Fruit fly (Drosophila melanogaster) whole organism, prepupa: ENCODE results near the gene alpha-Man-Ib.

Experiments
- Blimp-1 ChIP-seq: fragments of 200-800 bp; sonication (Bioruptor generic); optimal IDR thresholded peaks from 3 replicates; lab custom pipeline; 2017; ENCODE audit warnings: missing biosample characterization, missing genetic modification characterization, mild to moderate bottlenecking, moderate library complexity, missing genetic modification reagents
- CG10631 ChIP-seq: fragments of 200-800 bp; sonication (Bioruptor generic); optimal IDR thresholded peaks from 2 replicates; lab custom pipeline; 2016; ENCODE audit warnings: missing biosample characterization, missing genetic modification characterization
- CG11294 ChIP-seq: fragments of 200-800 bp; sonication (Bioruptor generic); IDR thresholded peaks from 2 replicates; pipeline ENCODE4 v1.3.6; 2022; ENCODE audit warnings: missing biosample characterization, missing genetic modification characterization
- CG11762 ChIP-seq: fragments of 200-800 bp; sonication (Bioruptor generic); optimal IDR thresholded peaks from 3 replicates; lab custom pipeline; 2016; ENCODE audit warnings: missing biosample characterization, missing genetic modification characterization; ENCODE audit not compliant: insufficient read depth
- CG11902 ChIP-seq: fragments of 200-800 bp; sonication (Bioruptor generic); optimal IDR thresholded peaks from 3 replicates; lab custom pipeline; 2016; ENCODE audit warnings: missing biosample characterization, missing genetic modification characterization
- CG15336 ChIP-seq: fragments of 200-800 bp; sonication (Bioruptor generic); IDR thresholded peaks from 2 replicates; pipeline ENCODE4 v1.3.6; 2022; ENCODE audit warnings: missing biosample characterization, missing genetic modification characterization
- CG16779 ChIP-seq: fragments of 200-800 bp; sonication (Bioruptor generic); optimal IDR thresholded peaks from 3 replicates; lab custom pipeline; 2017; ENCODE audit warnings: missing biosample characterization, mild to moderate bottlenecking, missing genetic modification characterization
- CG3032 ChIP-seq: fragments of 200-800 bp; optimal IDR thresholded peaks from 2 replicates; lab custom pipeline; 2019; ENCODE audit warnings: missing biosample characterization, mild to moderate bottlenecking, missing genetic modification characterization, moderate library complexity
- CG32006 ChIP-seq: fragments of 200-800 bp; sonication (Bioruptor generic); optimal IDR thresholded peaks from 3 replicates; lab custom pipeline; 2017; ENCODE audit warnings: missing biosample characterization, mild to moderate bottlenecking, missing genetic modification characterization
- CG34406 ChIP-seq: fragments of 200-800 bp; sonication (Bioruptor generic); optimal IDR thresholded peaks from 3 replicates; lab custom pipeline; 2016; ENCODE audit warnings: missing biosample characterization, missing genetic modification characterization
- CG3919 ChIP-seq: fragments of 200-800 bp; sonication (Bioruptor generic); optimal IDR thresholded peaks from 3 replicates; lab custom pipeline; 2016; ENCODE audit warnings: missing biosample characterization, missing genetic modification characterization
- CG4318 ChIP-seq: fragments of 200-800 bp; sonication (Bioruptor generic); optimal IDR thresholded peaks from 3 replicates; lab custom pipeline; 2017; ENCODE audit warnings: missing biosample characterization, mild to moderate bottlenecking, missing genetic modification characterization
- CG6163 ChIP-seq: fragments of 200-800 bp; sonication (Bioruptor generic); IDR thresholded peaks from 3 replicates; pipeline ENCODE4 v1.3.6; 2022; ENCODE audit warnings: missing biosample characterization, missing genetic modification characterization
- CG6792 ChIP-seq: fragments of 200-800 bp; sonication (Bioruptor generic); optimal IDR thresholded peaks from 3 replicates; lab custom pipeline; 2016; ENCODE audit warnings: missing biosample characterization, missing genetic modification characterization
- CG6808 ChIP-seq: fragments of 200-800 bp; sonication (Bioruptor generic); optimal IDR thresholded peaks from 3 replicates; lab custom pipeline; 2017; ENCODE audit warnings: missing biosample characterization, missing genetic modification characterization, mild to moderate bottlenecking, moderate library complexity, missing genetic modification reagents
- CG6854 ChIP-seq: fragments of 200-800 bp; sonication (Bioruptor generic); optimal IDR thresholded peaks from 2 replicates; lab custom pipeline; 2017; ENCODE audit warnings: missing biosample characterization, mild to moderate bottlenecking, missing genetic modification characterization
- CG7368 ChIP-seq: fragments of 200-800 bp; sonication (Bioruptor generic); optimal IDR thresholded peaks from 3 replicates; lab custom pipeline; 2016; ENCODE audit warnings: missing biosample characterization, missing genetic modification characterization
- CG8319 ChIP-seq: fragments of 200-800 bp; sonication (Bioruptor generic); optimal IDR thresholded peaks from 3 replicates; lab custom pipeline; 2016; ENCODE audit warnings: missing biosample characterization, missing genetic modification characterization
- CG8632 ChIP-seq: fragments of 200-800 bp; sonication (Bioruptor generic); optimal IDR thresholded peaks from 3 replicates; lab custom pipeline; 2016; ENCODE audit warnings: missing biosample characterization, missing genetic modification characterization
- Eip75B ChIP-seq: fragments of 200-800 bp; sonication (Bioruptor generic); optimal IDR thresholded peaks from 3 replicates; lab custom pipeline; 2016; ENCODE audit warnings: missing biosample characterization, missing genetic modification characterization
- Eip78C ChIP-seq: fragments of 200-800 bp; sonication (Bioruptor generic); peaks from one replicate; lab custom pipeline; 2016; ENCODE audit warnings: missing biosample characterization, missing genetic modification characterization
- Eip93F ChIP-seq: fragments of 200-800 bp; sonication (Bioruptor generic); optimal IDR thresholded peaks from 2 replicates; lab custom pipeline; 2016; ENCODE audit warnings: missing biosample characterization, mild to moderate bottlenecking, missing genetic modification characterization
- Ets21C ChIP-seq: fragments of 200-800 bp; sonication (Bioruptor generic); optimal IDR thresholded peaks from 3 replicates; lab custom pipeline; 2016; ENCODE audit warnings: missing biosample characterization, missing genetic modification characterization
- Ets96B ChIP-seq: fragments of 200-800 bp; optimal IDR thresholded peaks from 2 replicates; lab custom pipeline; 2019; ENCODE audit warnings: missing biosample characterization, mild to moderate bottlenecking, missing genetic modification characterization, moderate library complexity
- Gug ChIP-seq: fragments of 200-800 bp; sonication (Bioruptor generic); IDR thresholded peaks from 2 replicates; pipeline ENCODE4 v1.3.6; 2022; ENCODE audit warnings: missing biosample characterization, missing genetic modification characterization
- Hr38 ChIP-seq: sonication (Bioruptor generic); optimal IDR thresholded peaks from 2 replicates; lab custom pipeline; 2016; ENCODE audit warnings: missing biosample characterization, missing genetic modification characterization
- Lpt ChIP-seq: fragments of 200-800 bp; sonication (Bioruptor generic); optimal IDR thresholded peaks from 3 replicates; lab custom pipeline; 2016; ENCODE audit warnings: missing biosample characterization, missing genetic modification characterization
- OdsH ChIP-seq: fragments of 200-800 bp; sonication (Bioruptor generic); optimal IDR thresholded peaks from 3 replicates; lab custom pipeline; 2016; ENCODE audit warnings: missing biosample characterization, missing genetic modification characterization
- Smox ChIP-seq: fragments of 200-800 bp; sonication (Bioruptor generic); optimal IDR thresholded peaks from 3 replicates; lab custom pipeline; 2016; ENCODE audit warnings: missing biosample characterization, missing genetic modification characterization
- Sox14 ChIP-seq: fragments of 200-800 bp; sonication (Bioruptor generic); optimal IDR thresholded peaks from 3 replicates; lab custom pipeline; 2016; ENCODE audit warnings: missing biosample characterization, missing genetic modification characterization
- Sox15 ChIP-seq: fragments of 200-800 bp; sonication (Bioruptor generic); optimal IDR thresholded peaks from 3 replicates; lab custom pipeline; 2016; ENCODE audit warnings: missing biosample characterization, missing genetic modification characterization
- achi ChIP-seq: fragments of 200-800 bp; sonication (Bioruptor generic); optimal IDR thresholded peaks from 3 replicates; lab custom pipeline; 2016; ENCODE audit warnings: missing biosample characterization, missing genetic modification characterization
- cyc ChIP-seq: fragments of 200-800 bp; sonication (Bioruptor generic); optimal IDR thresholded peaks from 3 replicates; lab custom pipeline; 2016; ENCODE audit warnings: missing biosample characterization, missing genetic modification characterization
- dac ChIP-seq: fragments of 200-800 bp; sonication (Bioruptor generic); optimal IDR thresholded peaks from 2 replicates; lab custom pipeline; 2017; ENCODE audit warnings: missing biosample characterization, mild to moderate bottlenecking, missing genetic modification characterization
- dsx ChIP-seq: fragments of 200-800 bp; optimal IDR thresholded peaks from 3 replicates; lab custom pipeline; 2019; ENCODE audit warnings: missing biosample characterization, mild to moderate bottlenecking, missing genetic modification characterization, moderate library complexity; ENCODE audit not compliant: poor library complexity, severe bottlenecking
- eg ChIP-seq: fragments of 200-800 bp; sonication (Bioruptor generic); IDR thresholded peaks from 3 replicates; pipeline ENCODE4 v1.3.6; 2022; ENCODE audit warnings: missing biosample characterization, missing genetic modification characterization
- fd85E ChIP-seq: fragments of 200-800 bp; sonication (Bioruptor generic); optimal IDR thresholded peaks from 3 replicates; lab custom pipeline; 2016; ENCODE audit warnings: missing biosample characterization, missing genetic modification characterization
- fkh ChIP-seq: fragments of 200-800 bp; sonication (Bioruptor generic); optimal IDR thresholded peaks from 3 replicates; lab custom pipeline; 2017; ENCODE audit warnings: missing biosample characterization, mild to moderate bottlenecking, missing genetic modification characterization, moderate library complexity
- pdm3 ChIP-seq: fragments of 200-800 bp; sonication (Bioruptor generic); optimal IDR thresholded peaks from 3 replicates; lab custom pipeline; 2016; ENCODE audit warnings: missing biosample characterization, missing genetic modification characterization
- spab ChIP-seq: fragments of 200-800 bp; sonication (Bioruptor generic); optimal IDR thresholded peaks from 2 replicates; lab custom pipeline; 2017; ENCODE audit warnings: missing biosample characterization, mild to moderate bottlenecking, missing genetic modification characterization, missing genetic modification reagents
- ss ChIP-seq, 2 experiments: fragments of 200-800 bp; sonication (Bioruptor generic); optimal IDR thresholded peaks; 2 replicates in 1 of 2; 3 replicates in 1 of 2; lab custom pipeline; 2017 to 2018; ENCODE audit warnings: mild to moderate bottlenecking in 2 of 2, missing biosample characterization in 2 of 2, missing genetic modification characterization in 2 of 2, moderate library complexity in 1 of 2
- svp ChIP-seq: fragments of 200-800 bp; sonication (Bioruptor generic); peaks from one replicate; lab custom pipeline; 2016; ENCODE audit warnings: missing biosample characterization, missing genetic modification characterization
- topi ChIP-seq: fragments of 200-800 bp; sonication (Bioruptor generic); optimal IDR thresholded peaks from 3 replicates; lab custom pipeline; 2016; ENCODE audit warnings: missing biosample characterization, missing genetic modification characterization
- vri ChIP-seq: fragments of 200-800 bp; sonication (Bioruptor generic); optimal IDR thresholded peaks from 3 replicates; lab custom pipeline; 2016; ENCODE audit warnings: missing biosample characterization, mild to moderate bottlenecking, missing genetic modification characterization

alpha-Man-Ib gene

DNA sequence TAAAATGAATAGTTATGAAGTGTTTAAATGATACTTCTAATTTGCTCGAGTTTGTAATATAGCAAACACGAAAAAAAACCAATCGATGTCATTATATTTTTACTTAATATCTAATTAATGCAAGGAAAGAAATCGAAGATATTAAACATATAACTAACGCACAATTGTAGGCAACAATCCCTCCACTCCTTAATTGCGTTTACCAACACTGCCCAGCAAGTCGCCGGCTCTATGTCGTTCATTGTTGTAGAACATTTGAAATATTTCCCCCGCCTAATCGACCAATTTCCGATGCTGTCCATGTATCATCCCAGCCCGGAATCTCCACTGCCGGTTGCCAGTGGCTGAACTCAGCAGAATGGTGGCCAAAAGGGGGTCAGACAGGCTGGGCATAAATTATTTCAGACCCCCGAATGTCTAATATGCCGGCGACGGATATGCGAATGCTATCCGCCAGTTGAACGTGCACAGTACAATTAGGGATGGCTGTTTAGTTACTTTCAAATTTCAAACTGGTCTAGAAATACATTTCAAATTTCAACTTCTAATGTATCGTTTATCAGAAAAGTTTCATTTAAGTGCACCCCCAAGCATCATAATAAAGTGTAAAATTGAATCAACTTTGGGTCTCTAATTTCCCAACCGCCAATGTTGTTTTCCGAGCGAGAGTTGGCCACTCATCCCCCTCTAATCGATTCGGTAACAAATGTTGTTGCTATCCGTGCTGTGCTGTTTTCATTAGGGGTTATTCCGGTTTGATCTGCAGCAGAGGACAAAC is 44.0 kb downstream of the alpha-Man-Ib start (continued):
- TF ChIP-seq Ets21C (GFP tag; lab: Kevin White, UChicago) (no peak), CG6854 (GFP tag; lab: Kevin White, UChicago) (no peak), spab (GFP tag; lab: Kevin White, UChicago) (no peak), svp (GFP tag; lab: Kevin White, UChicago) (no peak), OdsH (no peak), CG6808 (no peak), Ets96B (tag; lab: Kevin White, UChicago) (no peak), CG11902 (no peak), CG6163 (GFP tag; lab: Robert Waterston, UW) (no peak), CG11294 (no peak), CG34406 (GFP tag; lab: Kevin White, UChicago) (no peak), CG10631 (GFP tag; lab: Kevin White, UChicago) (no peak), Eip75B (GFP tag; lab: Kevin White, UChicago) (no peak), topi (GFP tag; lab: Kevin White, UChicago) (peak; percentile 6), Smox (GFP tag; lab: Kevin White, UChicago) (no peak), achi (no peak), CG16779 (no peak), Blimp-1 (GFP tag; lab: Kevin White, UChicago) (no peak), CG4318 (GFP tag; lab: Kevin White, UChicago) (no peak), CG3032 (no peak), fkh (no peak), Lpt (GFP tag; lab: Kevin White, UChicago) (no peak), fd85E (GFP tag; lab: Kevin White, UChicago) (no peak), Hr38 (GFP tag; lab: Kevin White, UChicago) (no peak), pdm3 (GFP tag; lab: Kevin White, UChicago) (no peak)

DNA sequence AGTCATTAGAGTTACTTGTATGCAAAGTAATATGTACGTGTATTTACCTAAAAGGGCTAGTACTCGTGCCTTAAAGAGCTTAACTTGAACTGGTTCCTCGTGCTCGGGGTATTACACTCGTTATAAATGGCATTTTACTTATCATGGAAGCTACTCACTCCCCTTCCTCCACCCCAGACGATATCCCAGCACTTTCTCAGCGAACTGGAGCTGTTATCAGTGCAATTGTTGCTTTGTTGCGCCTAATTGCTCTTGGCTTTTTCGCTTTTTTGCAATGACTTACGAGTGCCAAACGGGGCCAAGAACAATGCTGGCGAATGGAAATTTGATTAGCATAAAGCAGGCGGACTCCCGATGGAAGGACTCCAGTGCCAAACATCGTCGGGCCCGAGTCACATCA is 45.5 kb downstream of the alpha-Man-Ib start:
- peak; percentile 59 for TF ChIP-seq svp (GFP tag; lab: Kevin White, UChicago)
- no peak for TF ChIP-seq CG3032
- peak; percentile 21 for TF ChIP-seq Eip78C
- no peak for TF ChIP-seq CG3919 (GFP tag; lab: Kevin White, UChicago)
- TF ChIP-seq Eip93F = peak; percentile 47
- TF ChIP-seq Sox14 (GFP tag; lab: Kevin White, UChicago) = peak; percentile 8
- peak; percentile 81 for TF ChIP-seq vri (GFP tag; lab: Kevin White, UChicago)

DNA sequence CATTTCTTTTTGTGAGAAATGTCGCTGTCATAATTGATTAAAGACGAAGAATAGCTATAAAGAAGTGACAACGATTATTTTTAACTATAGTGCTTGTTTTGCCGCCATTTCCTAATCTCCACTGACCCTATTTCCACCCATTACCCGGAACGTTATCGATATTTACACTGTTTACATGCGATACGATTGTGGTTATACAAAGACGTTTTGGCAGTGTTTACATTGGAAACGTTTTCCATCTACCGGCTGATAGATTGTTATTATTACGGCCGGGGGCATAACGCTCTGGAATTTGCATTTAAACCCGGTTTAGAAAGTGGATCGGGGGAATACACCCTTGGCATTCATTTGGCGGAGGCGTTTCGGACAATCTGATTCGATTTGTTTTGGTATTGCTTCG is 46.3 kb downstream of the alpha-Man-Ib start:
- no peak for TF ChIP-seq eg (GFP tag; lab: Robert Waterston, UW)
- peak; percentile 83 for TF ChIP-seq fkh

dm6 chr3R:29064682-29065100 is 47.9 kb downstream of the alpha-Man-Ib start:
- no peak for TF ChIP-seq Hr38 (GFP tag; lab: Kevin White, UChicago)
- no peak for TF ChIP-seq Gug (GFP tag; lab: Robert Waterston, UW)
- no peak for TF ChIP-seq CG11902
- TF ChIP-seq CG11762 (GFP tag; lab: Kevin White, UChicago) = peak; percentile 33
- TF ChIP-seq CG15336 (GFP tag; lab: Robert Waterston, UW) = no peak
- peak; percentile 43 for TF ChIP-seq CG8632
- TF ChIP-seq Smox (GFP tag; lab: Kevin White, UChicago) = no peak
- peak; percentile 15 for TF ChIP-seq pdm3 (GFP tag; lab: Kevin White, UChicago)
- peak; percentile 26 for TF ChIP-seq CG8319 (GFP tag; lab: Kevin White, UChicago)
- TF ChIP-seq CG32006 = peak; percentile 52
- peak; percentile 60 for TF ChIP-seq Blimp-1 (GFP tag; lab: Kevin White, UChicago)
- TF ChIP-seq CG7368 (GFP tag; lab: Kevin White, UChicago) = no peak
- no peak for TF ChIP-seq CG11294
- no peak for TF ChIP-seq eg (GFP tag; lab: Robert Waterston, UW)
- TF ChIP-seq Ets21C (GFP tag; lab: Kevin White, UChicago) = no peak
- peak; percentile 0 for TF ChIP-seq CG6808
- TF ChIP-seq dsx (GFP tag; lab: Kevin White, UChicago) = peak; percentile 62
- TF ChIP-seq Sox15 (GFP tag; lab: Kevin White, UChicago) = no peak
- TF ChIP-seq CG10631 (GFP tag; lab: Kevin White, UChicago) = peak; percentile 18
- TF ChIP-seq ss (GFP tag; optimal IDR thresholded peaks at IDR 0.05; lab: Kevin White, UChicago) = peak in 1 of 2 experiments; percentile 34
- no peak for TF ChIP-seq Eip93F
- TF ChIP-seq CG6792 = peak; percentile 35
- TF ChIP-seq Ets96B (tag; lab: Kevin White, UChicago) = peak; percentile 33
- TF ChIP-seq CG3919 (GFP tag; lab: Kevin White, UChicago) = peak; percentile 55
- peak; percentile 29 for TF ChIP-seq dac (GFP tag; lab: Kevin White, UChicago)
- TF ChIP-seq cyc (GFP tag; lab: Kevin White, UChicago) = peak; percentile 24
- no peak for TF ChIP-seq fd85E (GFP tag; lab: Kevin White, UChicago)
